Worm (Caenorhabditis elegans) whole organism, L2 larva: ENCODE results near the gene F55E10.4.

Source experiments
- C34F6.9 ChIP-seq: fragments of 150-350 bp; optimal IDR thresholded peaks from 2 replicates; lab custom pipeline; 2014; ENCODE audit warnings: missing biosample characterization, missing genetic modification characterization
- F13H6.1 ChIP-seq: sonication (generic microtip); optimal IDR thresholded peaks from 2 replicates; lab custom pipeline; 2016; ENCODE audit warnings: missing genetic modification characterization, missing compliant biosample characterization
- R02D3.7 ChIP-seq: fragments of 150-350 bp; optimal IDR thresholded peaks from 2 replicates; lab custom pipeline; 2014; ENCODE audit warnings: missing biosample characterization, missing genetic modification characterization
- Y55F3AM.14 ChIP-seq: fragments of 200-800 bp; sonication (Bioruptor generic); optimal IDR thresholded peaks from 2 replicates; lab custom pipeline; 2018; ENCODE audit warnings: mild to moderate bottlenecking, missing genetic modification characterization, missing compliant biosample characterization
- ZK546.5 ChIP-seq: sonication (generic microtip); optimal IDR thresholded peaks from 2 replicates; lab custom pipeline; 2017; ENCODE audit warnings: missing biosample characterization, missing genetic modification characterization
- alr-1 ChIP-seq: fragments of 150-350 bp; optimal IDR thresholded peaks from 2 replicates; lab custom pipeline; 2014; ENCODE audit warnings: missing biosample characterization, missing genetic modification characterization
- ceh-16 ChIP-seq: fragments of 150-350 bp; optimal IDR thresholded peaks from 2 replicates; lab custom pipeline; 2014; ENCODE audit warnings: missing biosample characterization, missing genetic modification characterization
- ceh-82 ChIP-seq: fragments of 150-350 bp; optimal IDR thresholded peaks from 2 replicates; lab custom pipeline; 2014; ENCODE audit warnings: missing biosample characterization, missing genetic modification characterization
- crh-2 ChIP-seq: sonication (generic microtip); optimal IDR thresholded peaks from 2 replicates; lab custom pipeline; 2017; ENCODE audit warnings: missing biosample characterization, missing genetic modification characterization
- dmd-4 ChIP-seq: sonication (generic microtip); optimal IDR thresholded peaks from 2 replicates; lab custom pipeline; 2017; ENCODE audit warnings: missing biosample characterization, missing genetic modification characterization
- egl-27 ChIP-seq: sonication (generic microtip); optimal IDR thresholded peaks from 3 replicates; lab custom pipeline; 2017; ENCODE audit warnings: missing biosample characterization, missing genetic modification reagents, missing genetic modification characterization
- elt-3 ChIP-seq: sonication (generic microtip); optimal IDR thresholded peaks from 2 replicates; lab custom pipeline; 2017; ENCODE audit warnings: missing biosample characterization, missing genetic modification characterization
- fos-1 ChIP-seq: fragments of 150-350 bp; optimal IDR thresholded peaks from 2 replicates; lab custom pipeline; 2014; ENCODE audit warnings: missing biosample characterization, missing genetic modification characterization
- gmeb-1 ChIP-seq: fragments of 150-350 bp; optimal IDR thresholded peaks from 2 replicates; lab custom pipeline; 2014; ENCODE audit warnings: missing biosample characterization, missing genetic modification characterization
- lin-11 ChIP-seq: fragments of 150-350 bp; sonication (generic microtip); optimal IDR thresholded peaks from 2 replicates; lab custom pipeline; 2014; ENCODE audit warnings: missing biosample characterization, missing genetic modification characterization, inconsistent platforms, mixed read lengths
- lin-13 ChIP-seq: fragments of 150-350 bp; optimal IDR thresholded peaks from 2 replicates; lab custom pipeline; 2014; ENCODE audit warnings: missing biosample characterization, missing genetic modification reagents, missing genetic modification characterization
- lin-39 ChIP-seq: fragments of 150-350 bp; optimal IDR thresholded peaks from 2 replicates; lab custom pipeline; 2014; ENCODE audit warnings: missing biosample characterization, missing genetic modification reagents, missing genetic modification characterization
- lsy-2 ChIP-seq, 2 experiments: fragments of 150-350 bp in 1 of 2; sonication (generic microtip) in 1 of 2; optimal IDR thresholded peaks; 2 replicates each; lab custom pipeline; 2014 to 2017; ENCODE audit warnings: missing biosample characterization in 2 of 2, missing genetic modification characterization in 2 of 2
- mab-5 ChIP-seq: fragments of 150-350 bp; optimal IDR thresholded peaks from 2 replicates; lab custom pipeline; 2014; ENCODE audit warnings: missing biosample characterization, missing genetic modification characterization
- mdl-1 ChIP-seq, 2 experiments: fragments of 150-350 bp in 1 of 2; sonication (generic microtip) in 1 of 2; optimal IDR thresholded peaks; 2 replicates each; lab custom pipeline; 2017; ENCODE audit warnings: missing biosample characterization in 2 of 2, missing genetic modification characterization in 2 of 2
- nhr-10 ChIP-seq: sonication (generic microtip); optimal IDR thresholded peaks from 2 replicates; lab custom pipeline; 2017; ENCODE audit warnings: missing biosample characterization, missing genetic modification characterization
- nhr-11 ChIP-seq: fragments of 150-350 bp; optimal IDR thresholded peaks from 2 replicates; lab custom pipeline; 2014; ENCODE audit warnings: missing biosample characterization, missing genetic modification characterization
- nhr-12 ChIP-seq: fragments of 150-350 bp; optimal IDR thresholded peaks from 2 replicates; lab custom pipeline; 2014; ENCODE audit warnings: missing biosample characterization, missing genetic modification characterization
- nhr-129 ChIP-seq: fragments of 150-350 bp; optimal IDR thresholded peaks from 2 replicates; lab custom pipeline; 2014; ENCODE audit warnings: missing biosample characterization, missing genetic modification characterization
- nhr-21 ChIP-seq: fragments of 150-350 bp; optimal IDR thresholded peaks from 2 replicates; lab custom pipeline; 2014; ENCODE audit warnings: missing biosample characterization, missing genetic modification characterization
- nhr-237 ChIP-seq: fragments of 150-350 bp; optimal IDR thresholded peaks from 2 replicates; lab custom pipeline; 2014; ENCODE audit warnings: missing biosample characterization, missing genetic modification characterization
- nhr-25 ChIP-seq: fragments of 150-350 bp; sonication (generic microtip); optimal IDR thresholded peaks from 3 replicates; lab custom pipeline; 2014; ENCODE audit warnings: missing biosample characterization, missing genetic modification characterization
- nhr-6 ChIP-seq: fragments of 150-350 bp; optimal IDR thresholded peaks from 2 replicates; lab custom pipeline; 2014; ENCODE audit warnings: missing biosample characterization, missing genetic modification characterization
- nhr-77 ChIP-seq: fragments of 150-350 bp; optimal IDR thresholded peaks from 2 replicates; lab custom pipeline; 2014; ENCODE audit warnings: missing biosample characterization, missing genetic modification characterization
- sem-4 ChIP-seq: fragments of 150-350 bp; optimal IDR thresholded peaks from 2 replicates; lab custom pipeline; 2014; ENCODE audit warnings: missing biosample characterization, missing genetic modification reagents, missing genetic modification characterization
- sma-3 ChIP-seq: sonication (generic microtip); optimal IDR thresholded peaks from 2 replicates; lab custom pipeline; 2016; ENCODE audit warnings: missing genetic modification reagents, missing genetic modification characterization, missing compliant biosample characterization
- sma-9 ChIP-seq, 2 experiments: fragments of 150-350 bp in 1 of 2; sonication (generic microtip) in 1 of 2; optimal IDR thresholded peaks; 2 replicates each; lab custom pipeline; 2014 to 2016; ENCODE audit warnings: missing genetic modification characterization in 2 of 2, mild to moderate bottlenecking in 1 of 2, missing biosample characterization in 1 of 2, missing compliant biosample characterization in 1 of 2, missing genetic modification reagents in 1 of 2, moderate library complexity in 1 of 2
- unc-55 ChIP-seq: fragments of 150-350 bp; sonication (generic microtip); optimal IDR thresholded peaks from 3 replicates; lab custom pipeline; 2014; ENCODE audit warnings: missing biosample characterization, missing genetic modification reagents, missing genetic modification characterization
- unc-62 ChIP-seq: fragments of 150-350 bp; optimal IDR thresholded peaks from 2 replicates; lab custom pipeline; 2014; ENCODE audit warnings: missing biosample characterization, missing genetic modification reagents, missing genetic modification characterization
- zag-1 ChIP-seq: fragments of 150-350 bp; optimal IDR thresholded peaks from 2 replicates; lab custom pipeline; 2014; ENCODE audit warnings: missing biosample characterization, missing genetic modification characterization
- ztf-4 ChIP-seq: fragments of 150-350 bp; optimal IDR thresholded peaks from 2 replicates; lab custom pipeline; 2014; ENCODE audit warnings: missing biosample characterization, missing genetic modification characterization

The F55E10.4 gene

DNA sequence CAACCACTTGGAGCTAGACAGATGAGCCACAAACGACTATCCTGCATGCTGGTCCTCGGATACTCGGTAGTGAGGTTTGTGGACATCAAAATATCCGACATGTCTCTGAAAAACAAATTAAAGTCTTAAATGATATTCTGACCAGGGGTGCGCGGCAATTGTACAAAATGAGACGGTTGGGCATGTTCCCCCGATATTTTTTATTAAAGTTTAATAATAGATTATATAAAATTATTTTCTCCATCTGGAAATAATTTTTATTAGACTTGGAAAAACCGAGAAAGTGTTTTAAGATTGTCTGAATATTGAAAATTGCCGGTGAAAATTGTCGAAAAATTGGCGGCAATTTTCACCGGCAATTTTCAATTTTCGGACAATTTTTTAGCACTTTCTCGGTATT lies at the start of gene F55E10.4:
F55E10.4 (minus strand) TSS at position 101 of the 400 bp plus-strand sequence.
- TF ChIP-seq nhr-10 (no peak), Y55F3AM.14 (no peak), nhr-11 (tag; lab: Kevin White, UChicago) (no peak), zag-1 (tag; lab: Kevin White, UChicago) (no peak), nhr-129 (no peak)

ce11 chrX:8371906-8372305 lies 44.2 kb upstream of the F55E10.4 start, which contains the start of gene nep-15:
nep-15 (plus strand) TSS chrX:8372206.
- TF ChIP-seq nhr-77 (tag; lab: Kevin White, UChicago) (no peak), R02D3.7 (tag; lab: Kevin White, UChicago) (no peak), ZK546.5 (tag; lab: Kevin White, UChicago) (no peak), sem-4 (tag; lab: Kevin White, UChicago) (no peak), alr-1 (tag; lab: Kevin White, UChicago) (no peak), nhr-11 (tag; lab: Kevin White, UChicago) (no peak), ztf-4 (tag; lab: Kevin White, UChicago) (no peak), nhr-12 (no peak), unc-62 (GFP tag; lab: Kevin White, UChicago) (no peak), ceh-82 (tag; lab: Kevin White, UChicago) (no peak), gmeb-1 (tag; lab: Kevin White, UChicago) (no peak), lin-13 (GFP tag; lab: Kevin White, UChicago) (no peak), lin-11 (tag; lab: Kevin White, UChicago) (no peak), zag-1 (tag; lab: Kevin White, UChicago) (no peak)

- peak; percentile 80 for TF ChIP-seq nhr-129
- peak; percentile 27 for TF ChIP-seq nhr-21 (tag; lab: Kevin White, UChicago)
- TF ChIP-seq sma-9 (GFP tag; optimal IDR thresholded peaks at IDR 0.05; lab: Kevin White, UChicago) = peak; percentile 84
- TF ChIP-seq sma-9 (tag; optimal IDR thresholded peaks at IDR 0.05; lab: Kevin White, UChicago) = no peak
- no peak for TF ChIP-seq alr-1 (tag; lab: Kevin White, UChicago)
- TF ChIP-seq lsy-2 (tag; optimal IDR thresholded peaks at IDR 0.05; lab: Kevin White, UChicago) = peak; percentile 63 to 83
- peak; percentile 0 for TF ChIP-seq ceh-82 (tag; lab: Kevin White, UChicago)
- TF ChIP-seq gmeb-1 (tag; lab: Kevin White, UChicago) = peak; percentile 77
- TF ChIP-seq ceh-16 (tag; lab: Kevin White, UChicago) = no peak
- peak; percentile 74 for TF ChIP-seq lin-13 (GFP tag; lab: Kevin White, UChicago)
- peak; percentile 33 for TF ChIP-seq mab-5 (tag; lab: Kevin White, UChicago)
- TF ChIP-seq nhr-12 = no peak
- peak; percentile 67 for TF ChIP-seq crh-2
- TF ChIP-seq ZK546.5 (tag; lab: Kevin White, UChicago) = no peak
- TF ChIP-seq elt-3 (tag; lab: Kevin White, UChicago) = no peak
- no peak for TF ChIP-seq dmd-4 (tag; lab: Kevin White, UChicago)
- TF ChIP-seq egl-27 = peak; percentile 78
- TF ChIP-seq lin-11 (tag; lab: Kevin White, UChicago) = peak; percentile 64
- peak; percentile 60 for TF ChIP-seq sem-4 (tag; lab: Kevin White, UChicago)
- peak; percentile 53 for TF ChIP-seq sma-3 (GFP tag; lab: Kevin White, UChicago)
- peak; percentile 86 for TF ChIP-seq fos-1 (tag; lab: Kevin White, UChicago)
- peak; percentile 80 for TF ChIP-seq C34F6.9 (tag; lab: Kevin White, UChicago)
- no peak for TF ChIP-seq nhr-25 (tag; lab: Kevin White, UChicago)
- TF ChIP-seq nhr-10 = peak; percentile 34
- TF ChIP-seq R02D3.7 (tag; lab: Kevin White, UChicago) = no peak
- peak; percentile 36 for TF ChIP-seq nhr-6 (tag; lab: Kevin White, UChicago)
- peak in 1 of 2 experiments; percentile 19 for TF ChIP-seq mdl-1 (tag; optimal IDR thresholded peaks at IDR 0.05; lab: Kevin White, UChicago)
- peak; percentile 11 for TF ChIP-seq zag-1 (tag; lab: Kevin White, UChicago)
- TF ChIP-seq F13H6.1 (tag; lab: Kevin White, UChicago) = peak; percentile 85
- TF ChIP-seq unc-55 (GFP tag; lab: Kevin White, UChicago) = peak; percentile 88
- TF ChIP-seq nhr-237 (tag; lab: Kevin White, UChicago) = no peak
- TF ChIP-seq lin-39 (tag; lab: Kevin White, UChicago) = no peak
These were observed 40.5 kb upstream of the F55E10.4 start for ce11 chrX:8368210-8368609.

DNA sequence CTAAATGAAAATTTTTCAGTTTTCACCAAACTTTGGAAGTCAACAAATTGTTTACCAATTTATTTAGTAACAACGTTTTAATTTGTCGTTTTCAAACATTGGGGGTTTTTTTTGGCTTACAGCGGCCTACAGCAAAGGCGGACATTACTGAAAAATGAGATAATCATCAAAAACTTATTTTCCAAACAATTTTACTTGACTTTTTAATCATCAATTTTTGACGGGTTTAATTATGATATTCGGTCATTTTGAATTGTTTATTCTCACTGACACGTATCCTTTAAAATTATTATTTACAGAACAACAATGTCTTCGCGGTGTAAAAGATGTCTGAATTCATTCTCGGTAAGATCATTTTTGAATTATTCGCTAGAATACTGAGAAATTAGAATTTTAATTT lies 39.9 kb upstream of the F55E10.4 start, which contains the start of gene F40B5.2:
F40B5.2 (plus strand) TSS at position 301 of the 400 bp plus-strand sequence.
- TF ChIP-seq lin-39 (tag; lab: Kevin White, UChicago) (no peak), ZK546.5 (tag; lab: Kevin White, UChicago) (no peak), sma-9 (GFP tag; optimal IDR thresholded peaks at IDR 0.05; lab: Kevin White, UChicago) (no peak), sma-9 (tag; optimal IDR thresholded peaks at IDR 0.05; lab: Kevin White, UChicago) (no peak), nhr-21 (tag; lab: Kevin White, UChicago) (no peak), egl-27 (no peak), lin-11 (tag; lab: Kevin White, UChicago) (no peak), nhr-129 (no peak)
